Worm (Caenorhabditis elegans): ENCODE measurements around the gene F02C12.3.

Gene F02C12.3

ce11 chrX:13376851-13377250 lies 19.9 kb upstream of the F02C12.3 start, which contains the start of the genes C49F8.14 and gem-1 (continued):
- no peak for TF ChIP-seq ceh-40 (GFP tag; IDR thresholded peaks at IDR 0.05)

- no peak for TF ChIP-seq unc-62 (GFP tag; optimal IDR thresholded peaks at IDR 0.05)
These were observed 17.7 kb upstream of the F02C12.3 start for ce11 chrX:13379072-13379471.

DNA sequence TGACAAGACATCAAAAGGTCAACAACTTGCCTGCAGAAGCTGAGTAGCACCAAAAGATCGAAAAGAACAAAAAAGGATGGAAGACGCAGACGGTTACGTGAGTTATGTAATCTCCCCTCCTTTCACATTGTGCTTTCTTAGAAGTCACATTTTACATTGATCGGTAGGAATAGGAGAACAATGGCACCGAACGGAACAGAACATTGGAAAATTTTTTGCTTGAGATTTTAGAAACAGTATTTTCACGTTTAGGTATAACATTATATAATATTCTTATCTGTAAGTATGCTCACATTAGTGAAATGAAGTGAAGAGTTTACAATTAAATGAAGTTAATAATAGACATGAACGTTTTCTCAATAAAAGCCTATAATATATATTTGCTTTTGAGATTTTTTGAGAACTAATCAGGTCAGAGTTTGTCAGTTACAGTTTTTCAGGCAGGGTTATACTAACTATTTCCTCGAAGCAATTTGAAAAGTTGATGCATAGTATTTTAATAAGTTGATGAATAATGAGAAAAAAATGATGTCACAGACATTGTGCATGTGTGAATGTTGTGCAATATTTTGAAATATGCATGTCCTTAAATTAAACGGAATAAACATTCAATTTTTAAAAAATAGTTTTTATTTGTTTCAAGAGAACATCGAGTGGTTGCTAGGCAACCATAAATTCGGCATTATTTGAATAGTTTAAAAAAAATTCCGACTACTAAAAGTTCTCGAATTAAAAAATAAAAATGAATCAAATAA lies 15.6 kb upstream of the F02C12.3 start:
- TF ChIP-seq akir-1 (GFP tag; optimal IDR thresholded peaks at IDR 0.05) (no peak), nhr-90 (tag; optimal IDR thresholded peaks at IDR 0.05) (no peak), egrh-3 (GFP tag; IDR thresholded peaks at IDR 0.05) (no peak), B0261.1 (tag; optimal IDR thresholded peaks at IDR 0.05) (no peak), ztf-3 (GFP tag; optimal IDR thresholded peaks at IDR 0.05) (no peak), F10E7.11 (tag; optimal IDR thresholded peaks at IDR 0.05) (no peak)

- no peak for TF ChIP-seq C17E4.6 (GFP tag; IDR thresholded peaks at IDR 0.05)
- no peak for TF ChIP-seq mcd-1 (GFP tag; IDR thresholded peaks at IDR 0.05)
- TF ChIP-seq hlh-26 (GFP tag; conservative IDR thresholded peaks at IDR 0.05): no peak
- no peak for TF ChIP-seq sptf-2 (GFP tag; optimal IDR thresholded peaks at IDR 0.05)
- TF ChIP-seq zfh-2 (GFP tag; conservative IDR thresholded peaks at IDR 0.05): no peak
- TF ChIP-seq ekl-4 (GFP tag; IDR thresholded peaks at IDR 0.05): no peak
- TF ChIP-seq tbp1 (GFP tag; optimal IDR thresholded peaks at IDR 0.05): no peak
- no peak for TF ChIP-seq dpff-1 (tag; optimal IDR thresholded peaks at IDR 0.05)
- TF ChIP-seq F37B4.10 (GFP tag; IDR thresholded peaks at IDR 0.05): no peak
- no peak for TF ChIP-seq aptf-2 (GFP tag; conservative IDR thresholded peaks at IDR 0.05)
- no peak for TF ChIP-seq xnd-1 (tag; optimal IDR thresholded peaks at IDR 0.05)
- TF ChIP-seq repo-1 (tag; optimal IDR thresholded peaks at IDR 0.05): no peak
- TF ChIP-seq him-1 (tag; optimal IDR thresholded peaks at IDR 0.05): no peak
- TF ChIP-seq pbrm-1 (GFP tag; IDR thresholded peaks at IDR 0.05): no peak
- TF ChIP-seq bed-2 (GFP tag; IDR thresholded peaks at IDR 0.05): no peak
- no peak for TF ChIP-seq attf-3 (GFP tag; conservative IDR thresholded peaks at IDR 0.05)
- TF ChIP-seq snpc-1.3 (tag; optimal IDR thresholded peaks at IDR 0.05; ENCODE audit: insufficient read depth): no peak
These were observed 13.5 kb upstream of the F02C12.3 start for ce11 chrX:13383273-13383672.

- TF ChIP-seq hrde-1 (tag; optimal IDR thresholded peaks at IDR 0.05; ENCODE audit: borderline replicate concordance) (no peak), madf-3 (GFP tag; IDR thresholded peaks at IDR 0.05) (no peak)
These were observed 12.0 kb upstream of the F02C12.3 start for ce11 chrX:13384743-13385142.

DNA sequence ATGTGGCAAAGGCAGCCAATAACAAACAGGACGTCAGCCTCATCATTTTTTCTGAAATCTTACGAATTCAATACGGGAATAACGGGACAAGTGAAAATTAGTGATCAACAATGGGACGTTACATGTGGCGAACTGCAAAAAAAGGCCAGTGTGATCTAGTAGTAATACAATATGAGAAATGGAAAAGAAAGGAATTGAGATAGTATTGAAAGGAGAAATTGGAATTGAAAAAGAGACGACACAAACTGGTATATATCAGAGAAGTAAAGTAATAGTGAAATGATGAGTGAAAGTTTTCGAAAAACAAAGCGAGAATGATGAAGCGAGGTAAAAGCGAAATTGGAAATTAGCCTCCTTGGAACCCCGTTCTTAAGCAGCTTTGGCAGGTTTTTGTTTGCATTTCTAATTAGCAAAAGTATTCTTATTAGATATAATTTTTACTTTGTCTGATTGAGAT lies 9.2 kb upstream of the F02C12.3 start, which contains the start of gene C49F8.3:
C49F8.3 (minus strand) TSS at position 51 of the 457 bp plus-strand sequence.
- TF ChIP-seq let-607 (tag; optimal IDR thresholded peaks at IDR 0.05) (peak in 1 of 2 experiments; percentile 63), nhr-80 (tag; optimal IDR thresholded peaks at IDR 0.05) (no peak)
